Fruit fly (Drosophila melanogaster): ENCODE data around the gene mts.

DNA sequence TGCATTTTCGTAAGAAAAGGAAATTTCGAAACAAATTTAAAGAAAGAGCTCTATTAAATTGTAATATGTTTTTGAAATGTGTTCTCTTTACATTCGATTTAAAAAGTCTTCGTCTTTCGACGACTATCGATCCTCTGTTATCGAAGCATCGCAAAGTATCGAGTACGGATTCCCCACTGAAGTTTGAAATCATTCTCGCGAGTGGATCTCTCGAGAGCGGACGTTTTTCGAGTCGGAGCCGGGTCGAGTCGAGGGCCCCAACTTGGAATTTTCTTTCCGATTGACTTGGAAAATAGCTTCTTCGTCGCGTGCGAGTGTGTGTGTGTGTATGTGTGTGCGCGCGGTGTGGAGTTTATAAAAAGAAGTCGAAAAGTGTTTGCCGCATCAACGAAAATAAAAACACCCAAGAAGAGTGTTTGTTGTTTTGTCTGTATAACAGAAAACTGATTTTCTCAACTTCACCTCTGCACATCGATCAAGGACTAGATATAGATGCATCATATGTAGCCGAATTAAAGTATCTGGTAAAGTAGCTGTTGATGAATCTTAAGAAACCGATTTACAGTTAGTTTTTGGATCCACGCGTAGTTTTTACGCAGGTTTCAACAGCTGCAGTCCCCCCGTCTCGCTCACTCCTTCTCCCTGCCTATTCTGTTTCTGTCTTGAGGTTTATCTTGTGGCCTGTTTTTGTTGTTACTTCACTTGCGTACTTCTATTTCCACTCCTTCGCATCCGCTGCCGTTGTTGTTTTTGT lies 16.0 kb upstream of the mts start, which contains the start of gene LanB1:
- no peak for TF ChIP-seq usp (GFP tag; optimal IDR thresholded peaks at IDR 0.05)
- no peak for TF ChIP-seq pan (optimal IDR thresholded peaks at IDR 0.05)
- TF ChIP-seq CG8478 (optimal IDR thresholded peaks at IDR 0.05), result no peak
- TF ChIP-seq psq (optimal IDR thresholded peaks at IDR 0.05), result no peak
- no peak for TF ChIP-seq Dll (optimal IDR thresholded peaks at IDR 0.05)
- TF ChIP-seq EcR (GFP tag; optimal IDR thresholded peaks at IDR 0.05), result no peak
